Fruit fly (Drosophila melanogaster) whole organism, adult: ENCODE measurements around the gene eIF4E1.

Experiments used
- CG33017 ChIP-seq: fragments of 200-800 bp; sonication (Bioruptor generic); optimal IDR thresholded peaks from 2 replicates; lab custom pipeline; 2018; ENCODE audit warnings: missing biosample characterization, mild to moderate bottlenecking, missing genetic modification characterization, moderate library complexity
- Clk ChIP-seq: fragments of 200-800 bp; sonication (Bioruptor generic); optimal IDR thresholded peaks from 2 replicates; lab custom pipeline; 2017; ENCODE audit warnings: missing biosample characterization, missing genetic modification characterization
- Hr96 ChIP-seq: fragments of 200-800 bp; sonication (Bioruptor generic); optimal IDR thresholded peaks from 2 replicates; lab custom pipeline; 2016; ENCODE audit warnings: missing biosample characterization, missing genetic modification characterization
- bab1 ChIP-seq: fragments of 200-800 bp; sonication (Bioruptor generic); optimal IDR thresholded peaks from 3 replicates; lab custom pipeline; 2019; ENCODE audit warnings: missing biosample characterization, mild to moderate bottlenecking, missing genetic modification characterization, moderate library complexity
- cnc ChIP-seq, 2 experiments: fragments of >200 bp; optimal IDR thresholded peaks; 2 replicates each; lab custom pipeline; 2017
- ovo ChIP-seq: fragments of 200-800 bp; sonication (Bioruptor generic); optimal IDR thresholded peaks from 2 replicates; lab custom pipeline; 2016; ENCODE audit warnings: missing biosample characterization, missing genetic modification characterization
- pad ChIP-seq: fragments of 200-800 bp; sonication (Bioruptor generic); optimal IDR thresholded peaks from 3 replicates; lab custom pipeline; 2017; ENCODE audit warnings: missing biosample characterization, missing genetic modification characterization, mild to moderate bottlenecking, moderate library complexity, missing genetic modification reagents
- toe ChIP-seq: fragments of 200-800 bp; sonication (Bioruptor generic); optimal IDR thresholded peaks from 2 replicates; lab custom pipeline; 2016; ENCODE audit warnings: missing biosample characterization, missing genetic modification characterization

dm6 chr3L:9396038-9396437 is 6.2 kb downstream of the eIF4E1 start:
- no peak for TF ChIP-seq bab1 (GFP tag; lab: Kevin White, UChicago)
- TF ChIP-seq ovo (GFP tag; lab: Kevin White, UChicago) = peak; percentile 94
- TF ChIP-seq Clk = no peak
- TF ChIP-seq cnc (optimal IDR thresholded peaks at IDR 0.05; lab: Kevin White, UChicago) = no peak
- peak; percentile 36 for TF ChIP-seq pad (GFP tag; lab: Kevin White, UChicago)
- TF ChIP-seq CG33017 (tag; lab: Kevin White, UChicago) = no peak
- TF ChIP-seq Hr96 (GFP tag; lab: Kevin White, UChicago) = no peak
- TF ChIP-seq toe (GFP tag; lab: Kevin White, UChicago) = no peak
